Fruit fly (Drosophila melanogaster) S2 (cell line): ENCODE data around the gene CG4839.

ENCODE experiments used
- CG8478 ChIP-seq: fragments of >200 bp; optimal IDR thresholded peaks from 2 replicates; lab custom pipeline; 2018
- CTCF ChIP-seq, 2 experiments: fragments of >200 bp; optimal IDR thresholded peaks; 2 replicates each; lab custom pipeline; 2018

- TF ChIP-seq CG8478 (no peak), CTCF (optimal IDR thresholded peaks at IDR 0.05; lab: Kevin White, UChicago) (no peak)
Measured at dm6 chr2L:10144236-10144953, at the start of gene CG4839.
